Fruit fly (Drosophila melanogaster) whole organism, adult: Measurements from ENCODE around the gene HP4.

Experiments
- CG11617 ChIP-seq: fragments of 200-800 bp; sonication (Bioruptor generic); optimal IDR thresholded peaks from 2 replicates; lab custom pipeline; 2017; ENCODE audit warnings: mild to moderate bottlenecking, missing biosample characterization, missing genetic modification reagents, missing genetic modification characterization
- CG12768 ChIP-seq: fragments of 200-800 bp; sonication (Bioruptor generic); optimal IDR thresholded peaks from 2 replicates; lab custom pipeline; 2017; ENCODE audit warnings: missing biosample characterization, missing genetic modification characterization, mild to moderate bottlenecking, moderate library complexity, missing genetic modification reagents
- CG1620 ChIP-seq: fragments of 200-800 bp; sonication (Bioruptor generic); optimal IDR thresholded peaks from 2 replicates; lab custom pipeline; 2016; ENCODE audit warnings: missing biosample characterization, missing genetic modification characterization
- CG33017 ChIP-seq: fragments of 200-800 bp; sonication (Bioruptor generic); optimal IDR thresholded peaks from 2 replicates; lab custom pipeline; 2018; ENCODE audit warnings: missing biosample characterization, mild to moderate bottlenecking, missing genetic modification characterization, moderate library complexity
- CG5204 ChIP-seq: fragments of 200-800 bp; sonication (Bioruptor generic); optimal IDR thresholded peaks from 2 replicates; lab custom pipeline; 2016; ENCODE audit warnings: missing biosample characterization, missing genetic modification characterization
- Clk ChIP-seq: fragments of 200-800 bp; sonication (Bioruptor generic); optimal IDR thresholded peaks from 2 replicates; lab custom pipeline; 2017; ENCODE audit warnings: missing biosample characterization, missing genetic modification characterization
- Mnt ChIP-seq: fragments of 200-800 bp; sonication (Bioruptor generic); optimal IDR thresholded peaks from 2 replicates; lab custom pipeline; 2016; ENCODE audit warnings: missing biosample characterization, mild to moderate bottlenecking, missing genetic modification characterization
- bab1 ChIP-seq: fragments of 200-800 bp; sonication (Bioruptor generic); optimal IDR thresholded peaks from 3 replicates; lab custom pipeline; 2019; ENCODE audit warnings: missing biosample characterization, mild to moderate bottlenecking, missing genetic modification characterization, moderate library complexity
- kay ChIP-seq: fragments of 200-800 bp; sonication (Bioruptor generic); peaks from one replicate; lab custom pipeline; 2016; ENCODE audit warnings: missing biosample characterization, missing genetic modification characterization, borderline replicate concordance
- pad ChIP-seq: fragments of 200-800 bp; sonication (Bioruptor generic); optimal IDR thresholded peaks from 3 replicates; lab custom pipeline; 2017; ENCODE audit warnings: missing biosample characterization, missing genetic modification characterization, mild to moderate bottlenecking, moderate library complexity, missing genetic modification reagents
- tj ChIP-seq: fragments of 200-800 bp; sonication (Bioruptor generic); optimal IDR thresholded peaks from 3 replicates; lab custom pipeline; 2017; ENCODE audit warnings: missing biosample characterization, mild to moderate bottlenecking, missing genetic modification characterization, moderate library complexity

DNA sequence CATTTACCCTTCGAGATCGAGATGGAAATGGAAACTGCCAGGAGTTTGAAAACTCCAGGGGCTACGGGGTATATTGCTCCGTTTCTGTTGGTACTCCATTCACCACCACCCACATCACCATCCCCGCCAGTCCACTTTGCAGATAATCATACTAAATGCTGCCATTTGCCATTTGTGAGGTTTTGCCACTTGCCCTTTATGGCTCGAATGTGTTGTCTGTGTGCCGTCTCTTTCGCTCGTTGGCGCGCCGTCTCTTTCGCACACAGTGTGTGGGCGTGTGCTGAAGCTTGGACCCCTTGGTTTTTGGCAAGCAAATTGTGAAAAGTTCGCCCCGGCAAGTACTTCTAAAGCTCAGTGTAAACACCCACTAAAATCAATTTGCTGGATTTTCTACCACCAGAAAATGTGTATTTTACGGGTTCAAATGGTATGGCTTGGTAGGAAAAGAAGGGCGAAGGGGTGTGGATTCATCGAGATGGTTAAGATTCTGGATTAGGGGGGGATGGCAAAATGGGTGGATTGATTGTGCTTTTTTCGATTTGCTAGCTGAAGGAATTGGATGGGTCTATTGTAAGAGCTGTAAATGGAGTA lies 17.3 kb downstream of the HP4 start:
- TF ChIP-seq tj (GFP tag; lab: Kevin White, UChicago), result no peak
- no peak for TF ChIP-seq Mnt (GFP tag; lab: Kevin White, UChicago)
- no peak for TF ChIP-seq kay (GFP tag; lab: Kevin White, UChicago)
- no peak for TF ChIP-seq CG33017
- no peak for TF ChIP-seq Clk
- no peak for TF ChIP-seq CG1620 (GFP tag; lab: Kevin White, UChicago)
- no peak for TF ChIP-seq pad (GFP tag; lab: Kevin White, UChicago)
- no peak for TF ChIP-seq bab1
- TF ChIP-seq CG12768, result no peak
- no peak for TF ChIP-seq CG11617 (GFP tag; lab: Kevin White, UChicago)
- TF ChIP-seq CG5204 (GFP tag; lab: Kevin White, UChicago), result no peak
